Fruit fly (Drosophila melanogaster): ENCODE data around the gene CG13088.

- TF ChIP-seq psq (optimal IDR thresholded peaks at IDR 0.05) (no peak), usp (GFP tag; optimal IDR thresholded peaks at IDR 0.05) (no peak), pan (optimal IDR thresholded peaks at IDR 0.05) (no peak), Dll (optimal IDR thresholded peaks at IDR 0.05) (no peak), CG8478 (optimal IDR thresholded peaks at IDR 0.05) (no peak), EcR (GFP tag; optimal IDR thresholded peaks at IDR 0.05) (no peak)
Measured at dm6 chr2L:8506729-8507128, 17.9 kb downstream of the CG13088 start, which contains the start of gene Dh31.

Measured in whole organism.